Worm (Caenorhabditis elegans): Measurements from ENCODE around the gene frpr-1.

Gene frpr-1

DNA sequence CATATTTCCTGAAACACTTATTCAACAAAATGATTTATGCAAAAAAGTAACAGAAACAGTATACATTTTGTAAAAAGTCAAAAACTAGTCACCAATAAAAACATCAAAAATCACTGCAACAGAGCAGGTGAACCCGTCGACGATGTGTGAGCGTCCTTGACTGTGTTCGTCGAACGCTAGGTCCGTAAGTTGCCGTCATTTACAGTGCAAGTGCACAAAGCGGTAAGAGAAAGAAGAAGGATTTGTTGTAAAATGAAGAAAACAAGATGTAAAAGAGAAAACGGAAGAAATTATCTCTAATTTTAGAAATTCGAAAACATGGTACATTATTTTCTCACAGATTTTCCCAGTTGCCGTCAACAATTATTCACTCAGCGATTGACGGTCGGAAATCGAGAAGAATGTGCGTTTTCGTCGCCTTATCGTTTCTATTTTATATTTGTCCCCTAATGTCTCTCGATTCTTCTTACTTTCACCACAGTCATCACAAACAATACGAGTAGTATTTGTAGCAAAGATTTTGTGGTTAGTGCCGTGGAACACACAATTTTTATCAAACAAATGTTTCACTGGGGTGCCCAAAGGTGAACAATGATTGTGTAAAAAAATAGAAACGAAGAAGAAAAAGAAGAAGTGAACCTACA is 40.1 kb downstream of the frpr-1 start (continued):
- TF ChIP-seq mes-2 (tag; optimal IDR thresholded peaks at IDR 0.05; ENCODE audit: poor library complexity, severe bottlenecking) (peak; percentile 39), Y5F2A.4 (GFP tag; optimal IDR thresholded peaks at IDR 0.05) (no peak), aly-2 (tag; optimal IDR thresholded peaks at IDR 0.05) (no peak), snpc-4 (tag; optimal IDR thresholded peaks at IDR 0.05) (no peak), rbr-2 (tag; optimal IDR thresholded peaks at IDR 0.05) (peak; percentile 37), lin-38 (GFP tag; IDR thresholded peaks at IDR 0.05) (no peak), hif-1 (tag; optimal IDR thresholded peaks at IDR 0.05) (no peak), F49E8.2 (tag; optimal IDR thresholded peaks at IDR 0.05; ENCODE audit: borderline replicate concordance) (no peak), ceh-20 (GFP tag; IDR thresholded peaks at IDR 0.05) (no peak), lin-39 (tag; optimal IDR thresholded peaks at IDR 0.05) (no peak), ceh-44 (GFP tag; IDR thresholded peaks at IDR 0.05) (no peak), daf-19 (GFP tag; conservative IDR thresholded peaks at IDR 0.05) (no peak), jun-1 (tag; optimal IDR thresholded peaks at IDR 0.05) (peak; percentile 0), lsy-2 (tag; optimal IDR thresholded peaks at IDR 0.05) (no peak), nhr-6 (tag; optimal IDR thresholded peaks at IDR 0.05) (no peak), lir-3 (tag; optimal IDR thresholded peaks at IDR 0.05) (no peak), F44E2.7 (GFP tag; IDR thresholded peaks at IDR 0.05) (no peak), nhr-10 (tag; optimal IDR thresholded peaks at IDR 0.05) (peak; percentile 44), lin-15B (tag; optimal IDR thresholded peaks at IDR 0.05) (no peak), zip-2 (tag; optimal IDR thresholded peaks at IDR 0.05) (no peak), fkh-10 (GFP tag; optimal IDR thresholded peaks at IDR 0.05) (no peak), F10B5.3 (tag; optimal IDR thresholded peaks at IDR 0.05) (no peak), lin-13 (GFP tag; optimal IDR thresholded peaks at IDR 0.05) (no peak), mdt-29 (GFP tag; IDR thresholded peaks at IDR 0.05) (no peak), mxl-2 (GFP tag; conservative IDR thresholded peaks at IDR 0.05) (no peak), ctbp-1 (GFP tag; IDR thresholded peaks at IDR 0.05) (no peak), ZK337.2 (GFP tag; IDR thresholded peaks at IDR 0.05) (no peak), pqm-1 (tag; optimal IDR thresholded peaks at IDR 0.05) (peak; percentile 52), nhr-76 (tag; optimal IDR thresholded peaks at IDR 0.05) (no peak), aha-1 (tag) (peak; percentile 13), mep-1 (tag; optimal IDR thresholded peaks at IDR 0.05) (no peak), egl-27 (tag; optimal IDR thresholded peaks at IDR 0.05) (no peak), spr-3 (GFP tag; optimal IDR thresholded peaks at IDR 0.05) (no peak)

DNA sequence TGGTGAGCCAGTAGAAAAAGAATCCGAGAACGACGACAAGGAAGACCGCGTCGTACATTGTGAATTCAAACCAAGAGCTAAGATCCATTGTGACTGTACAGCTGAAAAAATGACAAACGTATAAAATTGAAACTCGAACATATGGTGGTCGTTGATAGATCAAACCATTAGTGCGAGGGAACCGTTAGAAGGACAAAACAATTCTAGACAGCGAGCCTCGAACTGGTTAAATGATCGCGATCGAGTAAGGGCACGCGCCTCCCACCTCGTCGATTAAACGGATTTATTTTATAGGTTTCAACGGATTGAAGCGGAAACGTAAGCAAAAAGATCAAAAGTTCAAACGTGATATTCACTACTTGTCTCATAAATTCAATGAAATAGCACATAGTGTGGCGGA is 41.0 kb downstream of the frpr-1 start, which contains the start of gene vem-1:
TSS of gene vem-1 (minus strand) at position 101 of the 400 bp plus-strand sequence.
- TF ChIP-seq jun-1 (tag; optimal IDR thresholded peaks at IDR 0.05) (no peak), saeg-2 (GFP tag; IDR thresholded peaks at IDR 0.05) (no peak), duxl-1 (tag; optimal IDR thresholded peaks at IDR 0.05; ENCODE audit: poor library complexity) (no peak), tra-1 (GFP tag; IDR thresholded peaks at IDR 0.05) (0 out of 2 replicates have a peak, but pooled peaks have one; percentile 35), madf-9 (GFP tag; conservative IDR thresholded peaks at IDR 0.05) (no peak), nhr-48 (tag; optimal IDR thresholded peaks at IDR 0.05) (no peak), nhr-25 (tag; optimal IDR thresholded peaks at IDR 0.05; ENCODE audit: borderline replicate concordance, insufficient read depth) (no peak), Y105C5A.15 (GFP tag; IDR thresholded peaks at IDR 0.05) (no peak), daf-8 (GFP tag; IDR thresholded peaks at IDR 0.05) (no peak), ceh-20 (GFP tag; IDR thresholded peaks at IDR 0.05) (no peak), ztf-11 (tag; optimal IDR thresholded peaks at IDR 0.05) (no peak), F37D6.2 (tag; optimal IDR thresholded peaks at IDR 0.05) (no peak), Y75B8A.6 (GFP tag; IDR thresholded peaks at IDR 0.05) (no peak), ceh-32 (tag; optimal IDR thresholded peaks at IDR 0.05; ENCODE audit: poor library complexity) (no peak), dmd-9 (GFP tag; IDR thresholded peaks at IDR 0.05) (no peak), mdl-1 (tag; optimal IDR thresholded peaks at IDR 0.05) (no peak), nhr-10 (tag; optimal IDR thresholded peaks at IDR 0.05) (no peak), vab-7 (GFP tag; IDR thresholded peaks at IDR 0.05) (0 out of 2 replicates have a peak, but pooled peaks have one; percentile 13), ZK546.5 (tag; optimal IDR thresholded peaks at IDR 0.05) (no peak), php-3 (GFP tag; IDR thresholded peaks at IDR 0.05) (no peak), nhr-111 (GFP tag; optimal IDR thresholded peaks at IDR 0.05) (no peak), ceh-82 (tag; optimal IDR thresholded peaks at IDR 0.05) (no peak)
